Fruit fly (Drosophila melanogaster): ENCODE measurements around the gene CG2211.

Gene CG2211

dm6 chr3L:1334571-1335427 lies at the start of gene CG2211, which contains the start of gene Hmbs (continued):
- TF ChIP-seq dimm (GFP tag; IDR thresholded peaks at IDR 0.05) = 0 out of 2 replicates have a peak, but pooled peaks have one; percentile 30
- peak; percentile 89 for TF ChIP-seq CG2116 (GFP tag; optimal IDR thresholded peaks at IDR 0.05)
- peak; percentile 92 for TF ChIP-seq CG31441 (GFP tag; IDR thresholded peaks at IDR 0.05)
- peak; percentile 77 for TF ChIP-seq ttk (GFP tag; IDR thresholded peaks at IDR 0.05)
- TF ChIP-seq CG10267 (tag; optimal IDR thresholded peaks at IDR 0.05) = peak; percentile 88
- TF ChIP-seq ro (GFP tag; IDR thresholded peaks at IDR 0.05) = no peak
- peak; percentile 83 for TF ChIP-seq Ada2b (GFP tag; IDR thresholded peaks at IDR 0.05)
- peak; percentile 84 for TF ChIP-seq nerfin-1 (tag; optimal IDR thresholded peaks at IDR 0.05)
- peak; percentile 54 for TF ChIP-seq CG16813 (GFP tag; IDR thresholded peaks at IDR 0.05; ENCODE audit: partially characterized antibody)
- TF ChIP-seq slbo (GFP tag; IDR thresholded peaks at IDR 0.05) = peak; percentile 91
- TF ChIP-seq CG11085 (GFP tag; IDR thresholded peaks at IDR 0.05) = peak; percentile 80
- TF ChIP-seq ssp (GFP tag; IDR thresholded peaks at IDR 0.05) = peak; percentile 84
- peak; percentile 82 for TF ChIP-seq bcd (GFP tag; optimal IDR thresholded peaks at IDR 0.05)
- TF ChIP-seq Mad (GFP tag; optimal IDR thresholded peaks at IDR 0.05) = peak; percentile 92
- TF ChIP-seq Fer1 (GFP tag; optimal IDR thresholded peaks at IDR 0.05) = peak; percentile 88
- peak; percentile 35; the same call in 1 of the 3 replicates for TF ChIP-seq sr (GFP tag; IDR thresholded peaks at IDR 0.05)
- TF ChIP-seq yki (optimal IDR thresholded peaks at IDR 0.05) = no peak
- peak; percentile 78 for TF ChIP-seq unpg (GFP tag; optimal IDR thresholded peaks at IDR 0.05)
- TF ChIP-seq CG33557 (GFP tag; optimal IDR thresholded peaks at IDR 0.05) = peak; percentile 79
- TF ChIP-seq lola (GFP tag; optimal IDR thresholded peaks at IDR 0.05) = peak in 1 of 3 experiments; percentile 84
- TF ChIP-seq CG4707 (GFP tag; optimal IDR thresholded peaks at IDR 0.05) = no peak
- no peak for TF ChIP-seq CG7745 (tag; optimal IDR thresholded peaks at IDR 0.05)
- no peak for TF ChIP-seq CG7963 (GFP tag; IDR thresholded peaks at IDR 0.05; ENCODE audit: partially characterized antibody)
- TF ChIP-seq Eip74EF (GFP tag; optimal IDR thresholded peaks at IDR 0.05) = peak in 1 of 2 experiments; percentile 49
- no peak for TF ChIP-seq h (optimal IDR thresholded peaks at IDR 0.05)
- peak; percentile 84 for TF ChIP-seq Nf-YC (tag; optimal IDR thresholded peaks at IDR 0.05)
- TF ChIP-seq CG12391 (tag; optimal IDR thresholded peaks at IDR 0.05) = peak; percentile 94
- TF ChIP-seq pum (GFP tag; optimal IDR thresholded peaks at IDR 0.05) = peak; percentile 75
- TF ChIP-seq CG17568 (GFP tag; optimal IDR thresholded peaks at IDR 0.05) = no peak
- peak; percentile 71 for TF ChIP-seq CG16815 (GFP tag; optimal IDR thresholded peaks at IDR 0.05)
- TF ChIP-seq jing (GFP tag; optimal IDR thresholded peaks at IDR 0.05) = no peak
- TF ChIP-seq CG33213 (GFP tag; optimal IDR thresholded peaks at IDR 0.05) = peak; percentile 89
- TF ChIP-seq CG7839 (tag; optimal IDR thresholded peaks at IDR 0.05) = peak; percentile 86
- TF ChIP-seq bbx (GFP tag; IDR thresholded peaks at IDR 0.05; ENCODE audit: partially characterized antibody) = peak; percentile 49
- peak; percentile 98 for TF ChIP-seq sens (GFP tag)
- TF ChIP-seq NK7.1 (GFP tag; optimal IDR thresholded peaks at IDR 0.05) = peak; percentile 58
- no peak for TF ChIP-seq Lpt (GFP tag; optimal IDR thresholded peaks at IDR 0.05)
- TF ChIP-seq CG11695 (GFP tag; IDR thresholded peaks at IDR 0.05) = peak; percentile 76
- peak; percentile 50 for TF ChIP-seq amos (GFP tag; IDR thresholded peaks at IDR 0.05; ENCODE audit: partially characterized antibody)
- peak; percentile 79 for TF ChIP-seq Drgx (GFP tag; IDR thresholded peaks at IDR 0.05)
- peak; percentile 92 for TF ChIP-seq CG15696 (tag; optimal IDR thresholded peaks at IDR 0.05)
- no peak for TF ChIP-seq CG43689 (GFP tag; IDR thresholded peaks at IDR 0.05)
- peak; percentile 65 for TF ChIP-seq CG2202 (tag; optimal IDR thresholded peaks at IDR 0.05)
- TF ChIP-seq gsb-n (tag; optimal IDR thresholded peaks at IDR 0.05) = peak; percentile 87
- peak; percentile 93 for TF ChIP-seq bab2 (GFP tag; optimal IDR thresholded peaks at IDR 0.05)
- peak; percentile 70 for TF ChIP-seq Sry-δ (GFP tag; optimal IDR thresholded peaks at IDR 0.05)
- peak; percentile 4 for TF ChIP-seq her (GFP tag; optimal IDR thresholded peaks at IDR 0.05)
- peak; percentile 43 for TF ChIP-seq btn (GFP tag; optimal IDR thresholded peaks at IDR 0.05)
- peak; percentile 77 for TF ChIP-seq Ssrp (tag; optimal IDR thresholded peaks at IDR 0.05)

Measured in whole organism, embryonic.